Worm (Caenorhabditis elegans): Measurements from ENCODE around the gene C45B2.6.

- no peak for TF ChIP-seq lsy-2 (tag; optimal IDR thresholded peaks at IDR 0.05)
- no peak for TF ChIP-seq nhr-237 (tag; optimal IDR thresholded peaks at IDR 0.05)
- TF ChIP-seq ama-1 (optimal IDR thresholded peaks at IDR 0.05) = no peak
- TF ChIP-seq aly-2 (tag; optimal IDR thresholded peaks at IDR 0.05) = no peak
- TF ChIP-seq nhr-11 (tag; optimal IDR thresholded peaks at IDR 0.05) = no peak
- no peak for TF ChIP-seq elt-1 (tag; optimal IDR thresholded peaks at IDR 0.05)
- no peak for TF ChIP-seq lin-13 (GFP tag; optimal IDR thresholded peaks at IDR 0.05)
- no peak for TF ChIP-seq unc-39 (tag; optimal IDR thresholded peaks at IDR 0.05)
- no peak for TF ChIP-seq dmd-4 (tag; optimal IDR thresholded peaks at IDR 0.05)
- TF ChIP-seq ZK546.5 (tag; optimal IDR thresholded peaks at IDR 0.05) = no peak
- TF ChIP-seq ztf-11 (tag; optimal IDR thresholded peaks at IDR 0.05) = no peak
Measured at ce11 chrX:6100395-6101099, 47.9 kb downstream of the C45B2.6 start.

All from whole organism, L2 larva.